In the genomic region with DNA sequence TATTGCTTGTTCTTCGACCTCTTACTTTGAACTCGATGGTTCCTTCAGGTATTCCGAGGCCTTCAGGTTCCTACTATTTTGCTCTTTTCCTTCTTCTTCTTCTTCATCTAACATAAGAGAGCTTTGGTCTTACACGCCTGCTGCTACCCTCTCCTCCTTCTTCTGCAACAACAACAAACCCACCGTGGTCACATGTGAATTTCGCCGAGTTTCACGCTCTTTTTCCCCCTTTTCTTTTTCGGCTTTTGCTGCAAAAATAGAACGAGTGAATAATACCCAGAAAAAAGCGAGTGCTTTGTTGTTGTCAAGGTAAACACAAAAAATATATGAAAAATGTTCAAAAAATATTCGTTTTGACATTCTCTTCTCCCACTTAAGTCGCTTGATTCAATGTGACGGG, we compare ENCODE assay signal across 2 worm cellular contexts.
TF ChIP-seq lines count a peak whose summit lies in the region.

No protein-coding gene starts in this region.

TF ChIP-seq in whole organism, L1 larva, 84 proteins besides CTCF, POLR2A, EP300 and RAD21 (continued from another document):
- TF ChIP-seq lsy-2 (tag; optimal IDR thresholded peaks at IDR 0.05; lab: Kevin White, UChicago) = peak in 1 of 2 experiments; percentile 6
- TF ChIP-seq C04F5.9 (tag; optimal IDR thresholded peaks at IDR 0.05; lab: Kevin White, UChicago) = no peak
- peak; percentile 39 for TF ChIP-seq rnt-1 (tag; optimal IDR thresholded peaks at IDR 0.05; lab: Kevin White, UChicago)
- TF ChIP-seq snu-23 (GFP tag; optimal IDR thresholded peaks at IDR 0.05; lab: Kevin White, UChicago) = peak; percentile 4
- TF ChIP-seq hpl-2 (GFP tag; optimal IDR thresholded peaks at IDR 0.05; lab: Kevin White, UChicago) = no peak
- TF ChIP-seq mab-9 (GFP tag; IDR thresholded peaks at IDR 0.05; lab: Robert Waterston, UW) = no peak
- no peak for TF ChIP-seq nhr-20 (tag; optimal IDR thresholded peaks at IDR 0.05; lab: Kevin White, UChicago)
- TF ChIP-seq hlh-17 (GFP tag; optimal IDR thresholded peaks at IDR 0.05; lab: Kevin White, UChicago; ENCODE audit: borderline replicate concordance) = no peak
- peak; percentile 35 for TF ChIP-seq mef-2 (tag; optimal IDR thresholded peaks at IDR 0.05; lab: Kevin White, UChicago)
- no peak for TF ChIP-seq nhr-76 (tag; optimal IDR thresholded peaks at IDR 0.05; lab: Kevin White, UChicago)
- TF ChIP-seq vab-15 (tag; optimal IDR thresholded peaks at IDR 0.05; lab: Kevin White, UChicago) = no peak
- TF ChIP-seq mep-1 (tag; optimal IDR thresholded peaks at IDR 0.05; lab: Kevin White, UChicago) = peak; percentile 3
- TF ChIP-seq mdl-1 (tag; optimal IDR thresholded peaks at IDR 0.05; lab: Kevin White, UChicago) = peak in 1 of 2 experiments; percentile 34
- no peak for TF ChIP-seq blmp-1 (tag; optimal IDR thresholded peaks at IDR 0.05; lab: Kevin White, UChicago)
- no peak for TF ChIP-seq pax-3 (tag; optimal IDR thresholded peaks at IDR 0.05; lab: Kevin White, UChicago)
- no peak for TF ChIP-seq ceh-90 (tag; optimal IDR thresholded peaks at IDR 0.05; lab: Kevin White, UChicago)
- no peak for TF ChIP-seq grh-1 (GFP tag; IDR thresholded peaks at IDR 0.05; lab: Robert Waterston, UW)
- TF ChIP-seq nhr-28 (tag; optimal IDR thresholded peaks at IDR 0.05; lab: Kevin White, UChicago) = no peak
- no peak for TF ChIP-seq hlh-4 (tag; optimal IDR thresholded peaks at IDR 0.05; lab: Kevin White, UChicago)
- TF ChIP-seq dpl-1 (GFP tag; optimal IDR thresholded peaks at IDR 0.05; lab: Kevin White, UChicago) = peak in 1 of 3 experiments; percentile 2
- TF ChIP-seq nhr-84 (tag; optimal IDR thresholded peaks at IDR 0.05; lab: Kevin White, UChicago) = no peak
- no peak for TF ChIP-seq ceh-8 (GFP tag; optimal IDR thresholded peaks at IDR 0.05; lab: Kevin White, UChicago)
- no peak for TF ChIP-seq nhr-47 (tag; optimal IDR thresholded peaks at IDR 0.05; lab: Kevin White, UChicago)
- no peak for TF ChIP-seq ces-1 (GFP tag; optimal IDR thresholded peaks at IDR 0.05; lab: Kevin White, UChicago)
- peak in 1 of 3 experiments; percentile 39 for TF ChIP-seq ceh-82 (tag; optimal IDR thresholded peaks at IDR 0.05; lab: Kevin White, UChicago)
- no peak for TF ChIP-seq efl-1 (optimal IDR thresholded peaks at IDR 0.05; lab: Kevin White, UChicago)
- peak in 1 of 2 experiments; percentile 21 for TF ChIP-seq efl-1 (GFP tag; optimal IDR thresholded peaks at IDR 0.05 in 1 of 2; lab: Kevin White, UChicago)
- no peak for TF ChIP-seq zag-1 (tag; optimal IDR thresholded peaks at IDR 0.05; lab: Kevin White, UChicago)
- no peak for TF ChIP-seq xbp-1 (tag; optimal IDR thresholded peaks at IDR 0.05; lab: Kevin White, UChicago)
- no peak for TF ChIP-seq nhr-12 (tag; optimal IDR thresholded peaks at IDR 0.05; lab: Kevin White, UChicago)
- TF ChIP-seq nhr-19 (GFP tag; conservative IDR thresholded peaks at IDR 0.05; lab: Robert Waterston, UW) = 0 out of 2 replicates have a peak, but pooled peaks have one; percentile 2
- no peak for TF ChIP-seq F16B12.6 (tag; optimal IDR thresholded peaks at IDR 0.05; lab: Kevin White, UChicago)
- no peak for TF ChIP-seq lir-3 (tag; optimal IDR thresholded peaks at IDR 0.05; lab: Kevin White, UChicago; ENCODE audit: poor library complexity)
- no peak for TF ChIP-seq fkh-10 (GFP tag; optimal IDR thresholded peaks at IDR 0.05; lab: Kevin White, UChicago)
- no peak for TF ChIP-seq lin-15B (tag; optimal IDR thresholded peaks at IDR 0.05; lab: Kevin White, UChicago)
- no peak for TF ChIP-seq aha-1 (tag; optimal IDR thresholded peaks at IDR 0.05; lab: Kevin White, UChicago)

TF ChIP-seq in whole organism, L4 larva, 104 proteins besides CTCF, POLR2A, EP300 and RAD21 (continued from another document):
- TF ChIP-seq tag-97 (GFP tag; IDR thresholded peaks at IDR 0.05; lab: Robert Waterston, UW) = no peak
- no peak for TF ChIP-seq pha-4 (GFP tag; IDR thresholded peaks at IDR 0.05; lab: Robert Waterston, UW)
- TF ChIP-seq pha-4 (tag; optimal IDR thresholded peaks at IDR 0.05; lab: Kevin White, UChicago) = no peak
- TF ChIP-seq lin-15B (tag; optimal IDR thresholded peaks at IDR 0.05; lab: Kevin White, UChicago) = no peak
- no peak for TF ChIP-seq F10B5.3 (tag; optimal IDR thresholded peaks at IDR 0.05; lab: Kevin White, UChicago)
- peak; percentile 28 for TF ChIP-seq hlh-11 (tag; optimal IDR thresholded peaks at IDR 0.05; lab: Kevin White, UChicago)
- TF ChIP-seq nhr-41 (GFP tag; IDR thresholded peaks at IDR 0.05; lab: Robert Waterston, UW) = no peak
- TF ChIP-seq mxl-2 (GFP tag; conservative IDR thresholded peaks at IDR 0.05; lab: Robert Waterston, UW) = no peak
- no peak for TF ChIP-seq php-3 (GFP tag; IDR thresholded peaks at IDR 0.05; lab: Robert Waterston, UW)
- TF ChIP-seq gei-8 (GFP tag; optimal IDR thresholded peaks at IDR 0.05; lab: Kevin White, UChicago) = no peak
- no peak for TF ChIP-seq skn-1 (tag; optimal IDR thresholded peaks at IDR 0.05; lab: Kevin White, UChicago)
- no peak for TF ChIP-seq hmg-1.1 (GFP tag; IDR thresholded peaks at IDR 0.05; lab: Robert Waterston, UW)
- TF ChIP-seq nhr-10 (tag; optimal IDR thresholded peaks at IDR 0.05; lab: Kevin White, UChicago) = no peak
- no peak for TF ChIP-seq zip-2 (tag; optimal IDR thresholded peaks at IDR 0.05; lab: Kevin White, UChicago)
- TF ChIP-seq hif-1 (tag; optimal IDR thresholded peaks at IDR 0.05; lab: Kevin White, UChicago) = no peak
- no peak for TF ChIP-seq ztf-11 (tag; optimal IDR thresholded peaks at IDR 0.05; lab: Kevin White, UChicago)
- TF ChIP-seq pqm-1 (tag; optimal IDR thresholded peaks at IDR 0.05; lab: Kevin White, UChicago) = no peak
- no peak for TF ChIP-seq lin-1 (GFP tag; IDR thresholded peaks at IDR 0.05; lab: Robert Waterston, UW)
- no peak for TF ChIP-seq dpl-1 (GFP tag; optimal IDR thresholded peaks at IDR 0.05; lab: Kevin White, UChicago)
- peak; percentile 74 for TF ChIP-seq hlh-30 (tag; optimal IDR thresholded peaks at IDR 0.05; lab: Kevin White, UChicago; ENCODE audit: insufficient read depth)
- no peak for TF ChIP-seq unc-62 (GFP tag; optimal IDR thresholded peaks at IDR 0.05 in 1 of 2; lab: Kevin White, UChicago)
- no peak for TF ChIP-seq unc-62 (tag; optimal IDR thresholded peaks at IDR 0.05; lab: Kevin White, UChicago)
- TF ChIP-seq jun-1 (tag; optimal IDR thresholded peaks at IDR 0.05; lab: Kevin White, UChicago) = no peak
- TF ChIP-seq F26F4.8 (GFP tag; conservative IDR thresholded peaks at IDR 0.05; lab: Robert Waterston, UW) = no peak
- no peak for TF ChIP-seq dmd-8 (GFP tag; IDR thresholded peaks at IDR 0.05; lab: Robert Waterston, UW)
- TF ChIP-seq ceh-28 (tag; optimal IDR thresholded peaks at IDR 0.05; lab: Kevin White, UChicago) = no peak
- TF ChIP-seq ceh-44 (GFP tag; IDR thresholded peaks at IDR 0.05; lab: Robert Waterston, UW) = no peak
